Worm (Caenorhabditis elegans): ENCODE results near the gene T19C4.5.

ce11 chrV:11172667-11173066 is 654 bp downstream of the T19C4.5 start:
- TF ChIP-seq hmg-4 (GFP tag; optimal IDR thresholded peaks at IDR 0.05): no peak
- TF ChIP-seq sea-1 (GFP tag; conservative IDR thresholded peaks at IDR 0.05): no peak
- no peak for TF ChIP-seq pes-1 (GFP tag; IDR thresholded peaks at IDR 0.05)
- no peak for TF ChIP-seq ets-7 (tag; optimal IDR thresholded peaks at IDR 0.05)
- TF ChIP-seq hmbx-1 (tag; optimal IDR thresholded peaks at IDR 0.05): no peak
- TF ChIP-seq flt-1 (GFP tag; IDR thresholded peaks at IDR 0.05): no peak
- no peak for TF ChIP-seq ama-1 (optimal IDR thresholded peaks at IDR 0.05)
- TF ChIP-seq scrt-1 (GFP tag; IDR thresholded peaks at IDR 0.05): no peak
- TF ChIP-seq tbx-37 (GFP tag; conservative IDR thresholded peaks at IDR 0.05): no peak
- no peak for TF ChIP-seq aly-1 (tag; optimal IDR thresholded peaks at IDR 0.05)
- TF ChIP-seq tbx-11 (GFP tag; IDR thresholded peaks at IDR 0.05): no peak
- TF ChIP-seq hnd-1 (tag; optimal IDR thresholded peaks at IDR 0.05): no peak
- TF ChIP-seq B0310.2 (tag; optimal IDR thresholded peaks at IDR 0.05): no peak

Data from whole organism, early embryonic.